Fruit fly (Drosophila melanogaster): ENCODE results near the gene CG1578.

The CG1578 gene

dm6 chrX:11848507-11849264, 32.3 kb upstream of the CG1578 start:
- TF ChIP-seq Hnf4 (GFP tag; optimal IDR thresholded peaks at IDR 0.05) = no peak
- TF ChIP-seq dsf (GFP tag; optimal IDR thresholded peaks at IDR 0.05; ENCODE audit: borderline replicate concordance) = no peak
- TF ChIP-seq sage (GFP tag; optimal IDR thresholded peaks at IDR 0.05) = no peak
- TF ChIP-seq CrebA (GFP tag; optimal IDR thresholded peaks at IDR 0.05; ENCODE audit: borderline replicate concordance) = no peak

- TF ChIP-seq usp (GFP tag; optimal IDR thresholded peaks at IDR 0.05) (no peak), Abd-B (GFP tag; optimal IDR thresholded peaks at IDR 0.05) (no peak), CG32264 (GFP tag; optimal IDR thresholded peaks at IDR 0.05) (no peak), br (GFP tag; optimal IDR thresholded peaks at IDR 0.05) (no peak), psq (GFP tag; optimal IDR thresholded peaks at IDR 0.05) (no peak), dl (GFP tag; optimal IDR thresholded peaks at IDR 0.05; ENCODE audit: insufficient read depth in 1 of 2, partially characterized antibody in 2 of 2) (no peak), HLH106 (tag; optimal IDR thresholded peaks at IDR 0.05) (no peak), sv (GFP tag; optimal IDR thresholded peaks at IDR 0.05) (no peak)
Observed at dm6 chrX:11846049-11846718, 29.8 kb upstream of the CG1578 start, which contains the start of gene CG15740. Gene CG15740 (minus strand): TSS chrX:11846099.

dm6 chrX:11841702-11842378, 25.5 kb upstream of the CG1578 start:
- no peak for TF ChIP-seq brk (GFP tag; optimal IDR thresholded peaks at IDR 0.05)
- TF ChIP-seq CG32264 (GFP tag; optimal IDR thresholded peaks at IDR 0.05) = no peak
- TF ChIP-seq Myc (optimal IDR thresholded peaks at IDR 0.05) = no peak
- no peak for TF ChIP-seq CG9705 (GFP tag; optimal IDR thresholded peaks at IDR 0.05)
- TF ChIP-seq Dif (GFP tag; optimal IDR thresholded peaks at IDR 0.05; ENCODE audit: partially characterized antibody) = no peak
- TF ChIP-seq br (GFP tag; optimal IDR thresholded peaks at IDR 0.05) = no peak
- TF ChIP-seq fru (GFP tag; optimal IDR thresholded peaks at IDR 0.05) = no peak

- TF ChIP-seq jim (GFP tag; optimal IDR thresholded peaks at IDR 0.05) (no peak), Hr78 (GFP tag; optimal IDR thresholded peaks at IDR 0.05) (no peak), GATAd (GFP tag; optimal IDR thresholded peaks at IDR 0.05) (no peak), dmrt93B (GFP tag; optimal IDR thresholded peaks at IDR 0.05) (no peak), dl (GFP tag; optimal IDR thresholded peaks at IDR 0.05; ENCODE audit: insufficient read depth in 1 of 2, partially characterized antibody in 2 of 2) (no peak), pan (optimal IDR thresholded peaks at IDR 0.05) (no peak), Dfd (GFP tag; optimal IDR thresholded peaks at IDR 0.05) (no peak), Sp1 (GFP tag; optimal IDR thresholded peaks at IDR 0.05) (no peak), Hr83 (GFP tag; optimal IDR thresholded peaks at IDR 0.05; ENCODE audit: poor library complexity, severe bottlenecking) (no peak), fru (GFP tag; optimal IDR thresholded peaks at IDR 0.05) (no peak), woc (GFP tag; optimal IDR thresholded peaks at IDR 0.05) (no peak), h (GFP tag; optimal IDR thresholded peaks at IDR 0.05) (no peak)
Observed at dm6 chrX:11839308-11839707, 23.0 kb upstream of the CG1578 start, which contains the start of gene Cyp28c1. Gene Cyp28c1 (plus strand): TSS chrX:11839608.

- TF ChIP-seq brk (GFP tag; optimal IDR thresholded peaks at IDR 0.05) = no peak
- no peak for TF ChIP-seq lola (GFP tag; optimal IDR thresholded peaks at IDR 0.05)
- no peak for TF ChIP-seq dl (GFP tag; optimal IDR thresholded peaks at IDR 0.05; ENCODE audit: insufficient read depth in 1 of 2, partially characterized antibody in 2 of 2)
- TF ChIP-seq dsf (GFP tag; optimal IDR thresholded peaks at IDR 0.05; ENCODE audit: borderline replicate concordance) = no peak
- TF ChIP-seq pan (optimal IDR thresholded peaks at IDR 0.05) = no peak
- no peak for TF ChIP-seq N (GFP tag; optimal IDR thresholded peaks at IDR 0.05)
- no peak for TF ChIP-seq rgr (GFP tag; optimal IDR thresholded peaks at IDR 0.05)
- no peak for TF ChIP-seq Vsx2 (GFP tag; optimal IDR thresholded peaks at IDR 0.05; ENCODE audit: partially characterized antibody)
- no peak for TF ChIP-seq ey (GFP tag; optimal IDR thresholded peaks at IDR 0.05)
- no peak for TF ChIP-seq h (GFP tag; optimal IDR thresholded peaks at IDR 0.05)
- no peak for TF ChIP-seq psq (GFP tag; optimal IDR thresholded peaks at IDR 0.05)
- no peak for TF ChIP-seq woc (GFP tag; optimal IDR thresholded peaks at IDR 0.05)
- TF ChIP-seq usp (GFP tag; optimal IDR thresholded peaks at IDR 0.05) = no peak
- TF ChIP-seq Hnf4 (GFP tag; optimal IDR thresholded peaks at IDR 0.05) = no peak
- no peak for TF ChIP-seq tai (GFP tag; optimal IDR thresholded peaks at IDR 0.05)
- TF ChIP-seq dmrt93B (GFP tag; optimal IDR thresholded peaks at IDR 0.05) = no peak
- TF ChIP-seq Hr83 (GFP tag; optimal IDR thresholded peaks at IDR 0.05; ENCODE audit: poor library complexity, severe bottlenecking) = no peak
- TF ChIP-seq GATAd (GFP tag; optimal IDR thresholded peaks at IDR 0.05) = no peak
Observed at dm6 chrX:11837926-11838325, 21.6 kb upstream of the CG1578 start, which contains the start of gene CG15741. Gene CG15741 (minus strand): TSS chrX:11838026.

All from whole organism, wandering third instar larva.